Fruit fly (Drosophila melanogaster) whole organism, embryonic: ENCODE results near the gene Cog3.

Experiments used
- Ada2b ChIP-seq: fragments of 200-800 bp; sonication (Bioruptor generic); IDR thresholded peaks from 2 replicates; pipeline ENCODE4 v1.3.6; 2022; ENCODE audit warnings: missing biosample characterization, missing genetic modification characterization
- Awh ChIP-seq: fragments of 200-800 bp; sonication (Bioruptor generic); IDR thresholded peaks from 2 replicates; pipeline ENCODE4, ENCODE4 v1.3.6; 2022; ENCODE audit warnings: missing biosample characterization, missing genetic modification characterization
- B-H2 ChIP-seq: fragments of 200-800 bp; sonication (Bioruptor generic); optimal IDR thresholded peaks from 2 replicates; lab custom pipeline; 2018; ENCODE audit warnings: missing biosample characterization, mild to moderate bottlenecking, missing genetic modification characterization
- Bdp1 ChIP-seq: fragments of 200-800 bp; sonication (Bioruptor generic); optimal IDR thresholded peaks from 3 replicates; lab custom pipeline; 2016; ENCODE audit warnings: missing biosample characterization, missing genetic modification characterization
- CG10274 ChIP-seq: fragments of 200-800 bp; sonication (Bioruptor generic); optimal IDR thresholded peaks from 3 replicates; lab custom pipeline; 2017; ENCODE audit warnings: missing biosample characterization, mild to moderate bottlenecking, missing genetic modification characterization
- CG10565 ChIP-seq: fragments of 200-800 bp; sonication (Bioruptor generic); optimal IDR thresholded peaks from 3 replicates; lab custom pipeline; 2016; ENCODE audit warnings: missing biosample characterization, mild to moderate bottlenecking, missing genetic modification characterization
- CG10654 ChIP-seq: fragments of 200-800 bp; sonication (Bioruptor generic); optimal IDR thresholded peaks from 2 replicates; lab custom pipeline; 2016; ENCODE audit warnings: missing biosample characterization, missing genetic modification characterization
- CG12391 ChIP-seq: fragments of 200-800 bp; sonication (Bioruptor generic); optimal IDR thresholded peaks from 3 replicates; lab custom pipeline; 2018; ENCODE audit warnings: missing biosample characterization, mild to moderate bottlenecking, missing genetic modification characterization, moderate library complexity
- CG14667 ChIP-seq: fragments of 200-800 bp; sonication (Bioruptor generic); IDR thresholded peaks from 2 replicates; pipeline ENCODE4 v1.3.6; 2022; ENCODE audit warnings: missing biosample characterization, missing genetic modification characterization
- CG15073 ChIP-seq: fragments of 200-800 bp; sonication (Bioruptor generic); optimal IDR thresholded peaks from 2 replicates; lab custom pipeline; 2016; ENCODE audit warnings: missing biosample characterization, missing genetic modification characterization
- CG17612 ChIP-seq: fragments of 200-800 bp; sonication (Bioruptor generic); IDR thresholded peaks from 2 replicates; pipeline ENCODE4 v1.3.6; 2022; ENCODE audit warnings: missing biosample characterization, missing genetic modification characterization
- CG18011 ChIP-seq: fragments of 200-800 bp; sonication (Bioruptor generic); optimal IDR thresholded peaks from 2 replicates; lab custom pipeline; 2017; ENCODE audit warnings: missing biosample characterization, missing genetic modification characterization, mild to moderate bottlenecking, moderate library complexity, missing genotype
- CG18619 ChIP-seq: fragments of 200-800 bp; sonication (Bioruptor generic); optimal IDR thresholded peaks from 3 replicates; lab custom pipeline; 2017; ENCODE audit warnings: missing biosample characterization, mild to moderate bottlenecking, missing genetic modification characterization
- CG30431 ChIP-seq: fragments of 200-800 bp; sonication (Bioruptor generic); optimal IDR thresholded peaks from 2 replicates; lab custom pipeline; 2017; ENCODE audit warnings: missing biosample characterization, missing genetic modification characterization
- CG3838 ChIP-seq: fragments of 200-800 bp; sonication (Bioruptor generic); optimal IDR thresholded peaks from 3 replicates; lab custom pipeline; 2016; ENCODE audit warnings: missing biosample characterization, missing genetic modification characterization
- CG9437 ChIP-seq: fragments of 200-800 bp; sonication (Bioruptor generic); optimal IDR thresholded peaks from 2 replicates; lab custom pipeline; 2018; ENCODE audit warnings: missing biosample characterization, mild to moderate bottlenecking, missing genetic modification characterization
- Deaf1 ChIP-seq: fragments of 200-800 bp; optimal IDR thresholded peaks from 3 replicates; lab custom pipeline; 2019; ENCODE audit warnings: missing biosample characterization, mild to moderate bottlenecking, missing genetic modification characterization, moderate library complexity
- Doc2 ChIP-seq: fragments of 200-800 bp; sonication (Bioruptor generic); IDR thresholded peaks from 2 replicates; pipeline ENCODE4 v1.3.6; 2022; ENCODE audit warnings: missing biosample characterization, missing genetic modification characterization
- E2f1 ChIP-seq: fragments of 200-800 bp; sonication (Bioruptor generic); IDR thresholded peaks from 2 replicates; pipeline ENCODE4 v1.3.6; 2022; ENCODE audit warnings: missing biosample characterization, missing genetic modification characterization
- Ets65A ChIP-seq: fragments of 200-800 bp; sonication (Bioruptor generic); peaks from one replicate; lab custom pipeline; 2016; ENCODE audit warnings: missing biosample characterization, missing genetic modification characterization
- Fer1 ChIP-seq: fragments of 200-800 bp; sonication (Bioruptor generic); optimal IDR thresholded peaks from 2 replicates; lab custom pipeline; 2017; ENCODE audit warnings: missing biosample characterization, mild to moderate bottlenecking, missing genetic modification characterization
- Fer2 ChIP-seq: fragments of 200-800 bp; sonication (Bioruptor generic); optimal IDR thresholded peaks from 2 replicates; lab custom pipeline; 2018; ENCODE audit warnings: missing biosample characterization, mild to moderate bottlenecking, missing genetic modification characterization, moderate library complexity
- Gug ChIP-seq: fragments of 200-800 bp; sonication (Bioruptor generic); IDR thresholded peaks from 4 replicates; pipeline ENCODE4 v1.3.6; 2022; ENCODE audit warnings: missing biosample characterization, missing genetic modification characterization
- HmgZ ChIP-seq: fragments of 200-800 bp; sonication (Bioruptor generic); optimal IDR thresholded peaks from 2 replicates; lab custom pipeline; 2018; ENCODE audit warnings: missing biosample characterization, mild to moderate bottlenecking, missing genetic modification characterization
- Mad ChIP-seq: fragments of 200-800 bp; sonication (Bioruptor generic); optimal IDR thresholded peaks from 2 replicates; lab custom pipeline; 2016; ENCODE audit warnings: missing biosample characterization, missing genetic modification characterization
- Rx ChIP-seq: fragments of 200-800 bp; sonication (Bioruptor generic); IDR thresholded peaks from 2 replicates; pipeline ENCODE4 v1.3.6; 2022; ENCODE audit warnings: missing biosample characterization, missing genetic modification characterization
- Sry-δ ChIP-seq: fragments of 200-800 bp; sonication (Bioruptor generic); optimal IDR thresholded peaks from 2 replicates; lab custom pipeline; 2016; ENCODE audit warnings: missing biosample characterization, missing genetic modification characterization
- TFAM ChIP-seq: fragments of 200-800 bp; sonication (Bioruptor generic); optimal IDR thresholded peaks from 2 replicates; lab custom pipeline; 2017; ENCODE audit warnings: missing biosample characterization, missing genetic modification characterization, inconsistent platforms
- ac ChIP-seq: fragments of 200-800 bp; sonication (Bioruptor generic); optimal IDR thresholded peaks from 3 replicates; lab custom pipeline; 2017; ENCODE audit warnings: missing biosample characterization, mild to moderate bottlenecking, missing genetic modification characterization
- ash1 ChIP-seq: fragments of 200-800 bp; sonication (Bioruptor generic); optimal IDR thresholded peaks from 2 replicates; lab custom pipeline; 2018; ENCODE audit warnings: missing biosample characterization, mild to moderate bottlenecking, missing genetic modification characterization
- cg ChIP-seq: fragments of 200-800 bp; sonication (Bioruptor generic); optimal IDR thresholded peaks from 3 replicates; lab custom pipeline; 2019; ENCODE audit warnings: missing biosample characterization, mild to moderate bottlenecking, missing genetic modification characterization, moderate library complexity
- gsb-n ChIP-seq: fragments of 200-800 bp; sonication (Bioruptor generic); optimal IDR thresholded peaks from 3 replicates; lab custom pipeline; 2018; ENCODE audit warnings: missing biosample characterization, mild to moderate bottlenecking, missing genetic modification characterization
- klu ChIP-seq: fragments of 200-800 bp; sonication (Bioruptor generic); IDR thresholded peaks from 2 replicates; pipeline ENCODE4 v1.3.6; 2022; ENCODE audit warnings: missing biosample characterization, missing genetic modification characterization
- lov ChIP-seq, 2 experiments: fragments of 200-800 bp in 1 of 2; fragments of >200 bp in 1 of 2; sonication (Bioruptor generic) in 1 of 2; IDR thresholded peaks in 1 of 2; optimal IDR thresholded peaks in 1 of 2; 2 replicates in 1 of 2; 3 replicates in 1 of 2; pipeline versions ENCODE4 v1.3.6 to Lab custom; 2017 to 2022; ENCODE audit warnings: missing biosample characterization in 1 of 2, missing genetic modification characterization in 1 of 2
- nom ChIP-seq: fragments of 200-800 bp; sonication (Bioruptor generic); optimal IDR thresholded peaks from 2 replicates; lab custom pipeline; 2017; ENCODE audit warnings: missing biosample characterization, missing genetic modification characterization, mild to moderate bottlenecking, moderate library complexity, missing genetic modification reagents
- oc ChIP-seq: fragments of 200-800 bp; sonication (Bioruptor generic); optimal IDR thresholded peaks from 2 replicates; lab custom pipeline; 2018; ENCODE audit warnings: missing biosample characterization, mild to moderate bottlenecking, missing genetic modification characterization, moderate library complexity
- odd ChIP-seq: fragments of 200-800 bp; sonication (Bioruptor generic); optimal IDR thresholded peaks from 2 replicates; lab custom pipeline; 2017; ENCODE audit warnings: missing biosample characterization, mild to moderate bottlenecking, missing genetic modification characterization
- prd ChIP-seq, 3 experiments: fragments of >200 bp in 2 of 3; fragments of 200-800 bp in 1 of 3; sonication (Bioruptor generic) in 1 of 3; optimal IDR thresholded peaks in 2 of 3; IDR thresholded peaks in 1 of 3; 2 replicates in 2 of 3; 3 replicates in 1 of 3; pipeline versions ENCODE4 v1.3.6 to Lab custom; 2017 to 2022; ENCODE audit warnings: missing biosample characterization in 1 of 3, missing genetic modification characterization in 1 of 3
- sd ChIP-seq: fragments of 200-800 bp; sonication (Bioruptor generic); optimal IDR thresholded peaks from 3 replicates; lab custom pipeline; 2018; ENCODE audit warnings: missing biosample characterization, mild to moderate bottlenecking, missing genetic modification characterization, moderate library complexity
- sisA ChIP-seq: fragments of 200-800 bp; sonication (Bioruptor generic); IDR thresholded peaks from 2 replicates; pipeline ENCODE4 v1.3.6; 2022; ENCODE audit warnings: missing biosample characterization, missing genetic modification characterization
- slp2 ChIP-seq: fragments of 200-800 bp; sonication (Bioruptor generic); optimal IDR thresholded peaks from 2 replicates; lab custom pipeline; 2016; ENCODE audit warnings: missing biosample characterization, missing genetic modification characterization
- so ChIP-seq: fragments of 200-800 bp; sonication (Bioruptor generic); IDR thresholded peaks from 3 replicates; pipeline ENCODE4 v1.3.6; 2022; ENCODE audit warnings: missing biosample characterization, missing genetic modification characterization
- unc-4 ChIP-seq: fragments of 200-800 bp; sonication (Bioruptor generic); IDR thresholded peaks from 2 replicates; pipeline ENCODE4 v1.3.6; 2022; ENCODE audit warnings: missing biosample characterization, missing genetic modification characterization; ENCODE audit not compliant: partially characterized antibody
- wdn ChIP-seq: fragments of 200-800 bp; sonication (Bioruptor generic); IDR thresholded peaks from 2 replicates; pipeline ENCODE4 v1.3.6; 2022; ENCODE audit warnings: missing biosample characterization, missing genetic modification characterization
- zfh1 ChIP-seq: fragments of 200-800 bp; sonication (Bioruptor generic); IDR thresholded peaks from 3 replicates; pipeline ENCODE4 v1.3.6; 2022; ENCODE audit warnings: missing biosample characterization, missing genetic modification characterization

Gene Cog3

dm6 chr2L:3435086-3435485 lies 21.8 kb downstream of the Cog3 start (continued):
- TF ChIP-seq zfh1 (GFP tag; lab: Robert Waterston, UW) = peak; percentile 69; the same call in 2 of the 3 replicates
- TF ChIP-seq CG10654 (GFP tag; lab: Kevin White, UChicago) = peak; percentile 27
- TF ChIP-seq CG17612 (GFP tag; lab: Robert Waterston, UW) = no peak
- no peak for TF ChIP-seq gsb-n
- no peak for TF ChIP-seq odd
- TF ChIP-seq lov (optimal IDR thresholded peaks at IDR 0.05; lab: Kevin White, UChicago) = no peak
- TF ChIP-seq lov (GFP tag; IDR thresholded peaks at IDR 0.05; lab: Robert Waterston, UW) = 0 out of 3 replicates have a peak, but pooled peaks have one; percentile 40
- no peak for TF ChIP-seq unc-4 (GFP tag; lab: Robert Waterston, UW)
- no peak for TF ChIP-seq sd (tag; lab: Kevin White, UChicago)
- no peak for TF ChIP-seq Mad (GFP tag; lab: Kevin White, UChicago)
- TF ChIP-seq CG10565 (GFP tag; lab: Kevin White, UChicago) = no peak
- TF ChIP-seq Sry-δ (GFP tag; lab: Kevin White, UChicago) = no peak
- TF ChIP-seq CG10274 (GFP tag; lab: Kevin White, UChicago) = no peak
- peak; percentile 54 for TF ChIP-seq Rx (GFP tag; lab: Robert Waterston, UW)
- no peak for TF ChIP-seq ac (GFP tag; lab: Kevin White, UChicago)
- TF ChIP-seq CG3838 (GFP tag; lab: Kevin White, UChicago) = no peak
- TF ChIP-seq CG30431 (GFP tag; lab: Kevin White, UChicago) = peak; percentile 38
- no peak for TF ChIP-seq Bdp1 (GFP tag; lab: Kevin White, UChicago)
- peak; percentile 89 for TF ChIP-seq Ets65A
- no peak for TF ChIP-seq Awh (GFP tag; lab: Robert Waterston, UW)
- TF ChIP-seq Doc2 (GFP tag; lab: Robert Waterston, UW) = no peak
- no peak for TF ChIP-seq prd (optimal IDR thresholded peaks at IDR 0.05; lab: Kevin White, UChicago)
- peak; percentile 76 for TF ChIP-seq prd (GFP tag; IDR thresholded peaks at IDR 0.05; lab: Robert Waterston, UW)
- no peak for TF ChIP-seq Deaf1 (tag; lab: Kevin White, UChicago)
- no peak for TF ChIP-seq slp2 (GFP tag; lab: Kevin White, UChicago)
- no peak for TF ChIP-seq CG18011 (GFP tag; lab: Kevin White, UChicago)
- TF ChIP-seq cg (GFP tag; lab: Kevin White, UChicago) = no peak
- TF ChIP-seq CG12391 (tag; lab: Kevin White, UChicago) = no peak
- no peak for TF ChIP-seq HmgZ
- TF ChIP-seq CG14667 (GFP tag; lab: Robert Waterston, UW) = peak; percentile 55
- TF ChIP-seq wdn = no peak; the same call in 1 of the 2 replicates
- peak; percentile 4 for TF ChIP-seq oc (tag; lab: Kevin White, UChicago)
- no peak for TF ChIP-seq klu (GFP tag; lab: Robert Waterston, UW)
- TF ChIP-seq Fer1 (GFP tag; lab: Kevin White, UChicago) = no peak
- peak; percentile 35; the same call in 2 of the 4 replicates for TF ChIP-seq Gug
- TF ChIP-seq sisA (GFP tag; lab: Robert Waterston, UW) = peak; percentile 82
- TF ChIP-seq Fer2 (tag; lab: Kevin White, UChicago) = no peak
- TF ChIP-seq nom = no peak
- no peak for TF ChIP-seq CG9437 (GFP tag; lab: Kevin White, UChicago)
- TF ChIP-seq CG18619 (GFP tag; lab: Kevin White, UChicago) = peak; percentile 1
- TF ChIP-seq TFAM (GFP tag; lab: Kevin White, UChicago) = no peak
- TF ChIP-seq ash1 = no peak
- TF ChIP-seq Ada2b (GFP tag; lab: Robert Waterston, UW) = peak; percentile 52; the same call in 1 of the 2 replicates
- no peak for TF ChIP-seq so
- TF ChIP-seq B-H2 (GFP tag; lab: Kevin White, UChicago) = no peak
- TF ChIP-seq CG15073 (GFP tag; lab: Kevin White, UChicago) = no peak
- TF ChIP-seq E2f1 (GFP tag; lab: Robert Waterston, UW) = peak; percentile 39; the same call in 1 of the 2 replicates
